Fruit fly (Drosophila melanogaster) ovary, adult (tissue): Measurements from ENCODE around the gene spn-D.
A peak's percentile ranks its signal among the peaks of the same experiment; 100 is the strongest.

ENCODE experiments used
- CG17801 ChIP-seq: fragments of 200-800 bp; optimal IDR thresholded peaks from 2 replicates; lab custom pipeline; 2019; ENCODE audit warnings: missing biosample characterization, mild to moderate bottlenecking, missing genetic modification characterization, moderate library complexity; ENCODE audit not compliant: partially characterized antibody

spn-D gene

dm6 chr3R:27165416-27165982 is at the start of gene spn-D, which contains the start of gene CG34293:
TSS of gene spn-D (plus strand) at chr3R:27165716.
TSS of gene CG34293 (minus strand) at chr3R:27165575.
- TF ChIP-seq CG17801 (GFP tag; lab: Kevin White, UChicago), result peak; percentile 28

- no peak for TF ChIP-seq CG17801 (GFP tag; lab: Kevin White, UChicago)
Observed at dm6 chr3R:27116465-27117092, 48.9 kb upstream of the spn-D start, which contains the start of the genes CG6066 and CG5880. TSS of gene CG6066 (minus strand) at chr3R:27116707. TSS of gene CG5880 (plus strand) at chr3R:27116745.

- TF ChIP-seq CG17801 (GFP tag; lab: Kevin White, UChicago), result no peak
Observed at dm6 chr3R:27118346-27118745, 47.2 kb upstream of the spn-D start, which contains the start of gene CG5882. TSS of gene CG5882 (plus strand) at chr3R:27118646.

- no peak for TF ChIP-seq CG17801 (GFP tag; lab: Kevin White, UChicago)
Observed at dm6 chr3R:27124588-27124987, 40.9 kb upstream of the spn-D start, which contains the start of gene CG6059. TSS of gene CG6059 (minus strand) at chr3R:27124688.

- TF ChIP-seq CG17801 (GFP tag; lab: Kevin White, UChicago), result no peak
Observed at dm6 chr3R:27128723-27129122, 36.8 kb upstream of the spn-D start.

dm6 chr3R:27129580-27130385 is 35.7 kb upstream of the spn-D start:
- peak; percentile 73 for TF ChIP-seq CG17801 (GFP tag; lab: Kevin White, UChicago)

dm6 chr3R:27130551-27131161 is 34.9 kb upstream of the spn-D start:
- TF ChIP-seq CG17801 (GFP tag; lab: Kevin White, UChicago), result no peak

dm6 chr3R:27131408-27131807 is 34.1 kb upstream of the spn-D start:
- no peak for TF ChIP-seq CG17801 (GFP tag; lab: Kevin White, UChicago)

- TF ChIP-seq CG17801 (GFP tag; lab: Kevin White, UChicago), result no peak
Observed at dm6 chr3R:27133992-27134391, 31.5 kb upstream of the spn-D start.

dm6 chr3R:27134728-27135361 is 30.7 kb upstream of the spn-D start:
- TF ChIP-seq CG17801 (GFP tag; lab: Kevin White, UChicago), result no peak

dm6 chr3R:27135692-27136641 is 29.5 kb upstream of the spn-D start:
- no peak for TF ChIP-seq CG17801 (GFP tag; lab: Kevin White, UChicago)

dm6 chr3R:27137914-27138323 is 27.6 kb upstream of the spn-D start:
- no peak for TF ChIP-seq CG17801 (GFP tag; lab: Kevin White, UChicago)

- peak; percentile 9 for TF ChIP-seq CG17801 (GFP tag; lab: Kevin White, UChicago)
Observed at dm6 chr3R:27138700-27139099, 26.8 kb upstream of the spn-D start.
